Fruit fly (Drosophila melanogaster) whole organism: Measurements from ENCODE around the gene GatC.

ENCODE experiments used
- Dll ChIP-seq: fragments of >200 bp; optimal IDR thresholded peaks from 2 replicates; lab custom pipeline; 2017
- EcR ChIP-seq, 2 experiments: fragments of >200 bp; optimal IDR thresholded peaks; 2 replicates each; lab custom pipeline; 2017; ENCODE audit warnings: missing biosample characterization in 2 of 2, missing genetic modification characterization in 2 of 2, missing genetic modification reagents in 2 of 2
- psq ChIP-seq: fragments of >200 bp; optimal IDR thresholded peaks from 2 replicates; lab custom pipeline; 2017
- usp ChIP-seq: fragments of >200 bp; optimal IDR thresholded peaks from 2 replicates; lab custom pipeline; 2017; ENCODE audit warnings: missing biosample characterization, missing genetic modification characterization, mixed read lengths

dm6 chr2L:13881387-13881902, 48.5 kb upstream of the GatC start:
- TF ChIP-seq usp: no peak
- TF ChIP-seq EcR (GFP tag; optimal IDR thresholded peaks at IDR 0.05; lab: Kevin White, UChicago): no peak
- TF ChIP-seq psq (lab: Kevin White, UChicago): no peak
- TF ChIP-seq Dll: no peak
